Fruit fly (Drosophila melanogaster): ENCODE measurements around the gene CG11357.

The CG11357 gene

DNA sequence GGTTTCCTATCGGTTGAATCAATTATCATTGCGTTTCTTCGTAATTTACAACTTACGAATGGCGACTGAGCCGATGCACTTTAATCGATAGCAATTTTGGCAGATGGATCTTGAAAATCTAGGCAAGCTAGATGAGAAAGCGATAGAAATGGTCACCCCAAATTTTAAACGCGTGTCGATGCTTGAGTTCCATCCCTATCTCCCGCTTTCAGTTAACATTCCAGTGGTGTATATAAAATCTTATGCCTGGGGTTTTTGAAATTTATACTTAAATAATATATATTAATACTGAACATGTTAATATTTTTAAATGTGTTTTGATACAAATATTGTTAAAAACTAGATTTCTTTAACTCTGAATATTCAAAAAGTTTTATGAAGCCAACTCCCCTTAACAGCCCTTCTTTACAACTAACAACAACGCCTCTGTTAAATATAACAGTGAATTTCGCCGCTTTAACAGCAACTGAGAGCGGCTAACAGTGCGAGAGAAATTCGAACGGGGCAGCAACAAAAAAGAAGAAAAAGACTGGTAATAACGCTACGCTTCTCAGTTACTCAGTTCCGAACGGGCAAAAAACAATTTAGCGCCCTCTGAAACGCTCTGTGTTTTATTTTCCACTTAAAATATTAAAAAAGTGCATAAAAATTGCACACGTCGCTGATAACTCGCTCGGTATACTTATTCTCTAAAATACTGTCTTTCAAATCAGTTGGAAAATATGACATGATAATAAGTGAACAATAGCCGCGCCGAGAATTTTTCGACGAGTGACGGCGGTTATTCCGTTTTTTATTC is at the start of gene CG11357:
Gene CG11357 (plus strand): TSS at position 479 of the 799 bp plus-strand sequence.
- TF ChIP-seq CG8632 (GFP tag; optimal IDR thresholded peaks at IDR 0.05) (peak; percentile 99), CG11902 (GFP tag; optimal IDR thresholded peaks at IDR 0.05) (peak; percentile 93), CG31627 (GFP tag; optimal IDR thresholded peaks at IDR 0.05) (peak; percentile 91), Ets21C (GFP tag; optimal IDR thresholded peaks at IDR 0.05) (peak; percentile 88), Sox14 (GFP tag; optimal IDR thresholded peaks at IDR 0.05) (peak; percentile 95), eg (GFP tag; IDR thresholded peaks at IDR 0.05) (peak; percentile 99), fkh (GFP tag; optimal IDR thresholded peaks at IDR 0.05) (peak; percentile 81), svp (GFP tag) (peak; percentile 97), topi (GFP tag; optimal IDR thresholded peaks at IDR 0.05) (peak; percentile 95), Eip75B (GFP tag; optimal IDR thresholded peaks at IDR 0.05) (peak; percentile 94), CG6854 (GFP tag; optimal IDR thresholded peaks at IDR 0.05) (peak; percentile 95), CG8319 (GFP tag; optimal IDR thresholded peaks at IDR 0.05) (peak; percentile 91), CG9139 (GFP tag; optimal IDR thresholded peaks at IDR 0.05) (peak; percentile 97), CG10631 (GFP tag; optimal IDR thresholded peaks at IDR 0.05) (peak; percentile 98), Eip93F (GFP tag; optimal IDR thresholded peaks at IDR 0.05) (peak; percentile 97), Lpt (GFP tag; optimal IDR thresholded peaks at IDR 0.05) (peak; percentile 98), esn (GFP tag; optimal IDR thresholded peaks at IDR 0.05) (peak; percentile 98), dsx (GFP tag; optimal IDR thresholded peaks at IDR 0.05; ENCODE audit: poor library complexity, severe bottlenecking) (peak; percentile 99), lz (GFP tag; optimal IDR thresholded peaks at IDR 0.05) (peak; percentile 95), Sox102F (GFP tag; optimal IDR thresholded peaks at IDR 0.05) (peak; percentile 97), CG34406 (GFP tag; optimal IDR thresholded peaks at IDR 0.05) (peak; percentile 99), Hr4 (GFP tag; optimal IDR thresholded peaks at IDR 0.05) (peak; percentile 97), dac (GFP tag; optimal IDR thresholded peaks at IDR 0.05) (peak; percentile 90), Hr39 (GFP tag; optimal IDR thresholded peaks at IDR 0.05) (peak; percentile 89), Sox15 (GFP tag; optimal IDR thresholded peaks at IDR 0.05) (peak; percentile 94), CG11762 (GFP tag; optimal IDR thresholded peaks at IDR 0.05; ENCODE audit: insufficient read depth) (peak; percentile 91), CG6808 (GFP tag; optimal IDR thresholded peaks at IDR 0.05) (peak; percentile 96), CG11294 (GFP tag; IDR thresholded peaks at IDR 0.05) (peak; percentile 98), vri (GFP tag; optimal IDR thresholded peaks at IDR 0.05) (peak; percentile 94), Met (GFP tag; optimal IDR thresholded peaks at IDR 0.05) (peak; percentile 96), CG32006 (GFP tag; optimal IDR thresholded peaks at IDR 0.05) (peak; percentile 98), CG4318 (GFP tag; optimal IDR thresholded peaks at IDR 0.05) (peak; percentile 93), cyc (GFP tag; optimal IDR thresholded peaks at IDR 0.05) (peak; percentile 94), Eip78C (GFP tag) (peak; percentile 99), Blimp-1 (GFP tag; optimal IDR thresholded peaks at IDR 0.05) (peak; percentile 92), CG6792 (GFP tag; optimal IDR thresholded peaks at IDR 0.05) (peak; percentile 98), spab (GFP tag; optimal IDR thresholded peaks at IDR 0.05) (peak; percentile 96), CG7368 (GFP tag; optimal IDR thresholded peaks at IDR 0.05) (peak; percentile 94), achi (GFP tag; optimal IDR thresholded peaks at IDR 0.05) (peak; percentile 98), CG3919 (GFP tag; optimal IDR thresholded peaks at IDR 0.05) (peak; percentile 97), Smox (GFP tag; optimal IDR thresholded peaks at IDR 0.05) (peak; percentile 95), fd85E (GFP tag; optimal IDR thresholded peaks at IDR 0.05) (peak; percentile 78), Gug (GFP tag; IDR thresholded peaks at IDR 0.05) (peak; percentile 98), CG15336 (GFP tag; IDR thresholded peaks at IDR 0.05) (peak; percentile 99), OdsH (GFP tag; optimal IDR thresholded peaks at IDR 0.05) (peak; percentile 99), CG16779 (tag; optimal IDR thresholded peaks at IDR 0.05) (peak; percentile 99), CG10669 (GFP tag; optimal IDR thresholded peaks at IDR 0.05) (peak; percentile 98), ss (GFP tag; optimal IDR thresholded peaks at IDR 0.05) (peak; percentile 98), salr (GFP tag; optimal IDR thresholded peaks at IDR 0.05) (peak; percentile 90 to 95), CG6276 (GFP tag; optimal IDR thresholded peaks at IDR 0.05) (peak; percentile 98)
